Worm (Caenorhabditis elegans): ENCODE measurements around the gene F40F11.3.

Gene F40F11.3

ce11 chrIV:11570200-11570599, 23.6 kb downstream of the F40F11.3 start, which contains the start of gene srgp-1:
TSS of gene srgp-1 (plus strand) at chrIV:11570500.
- no peak for TF ChIP-seq sea-1 (GFP tag; conservative IDR thresholded peaks at IDR 0.05)
- TF ChIP-seq hmg-4 (GFP tag; optimal IDR thresholded peaks at IDR 0.05), result no peak
- TF ChIP-seq F13C5.2 (tag; optimal IDR thresholded peaks at IDR 0.05), result no peak
- TF ChIP-seq pes-1 (GFP tag; IDR thresholded peaks at IDR 0.05), result no peak
- TF ChIP-seq tra-4 (tag; optimal IDR thresholded peaks at IDR 0.05), result no peak
- no peak for TF ChIP-seq hmbx-1 (tag; optimal IDR thresholded peaks at IDR 0.05)
- no peak for TF ChIP-seq scrt-1 (GFP tag; IDR thresholded peaks at IDR 0.05)
- no peak for TF ChIP-seq hnd-1 (tag; optimal IDR thresholded peaks at IDR 0.05)
- TF ChIP-seq ama-1 (optimal IDR thresholded peaks at IDR 0.05), result no peak
- no peak for TF ChIP-seq ceh-13 (GFP tag; optimal IDR thresholded peaks at IDR 0.05)
- TF ChIP-seq aly-1 (tag; optimal IDR thresholded peaks at IDR 0.05), result no peak
- TF ChIP-seq ets-7 (tag; optimal IDR thresholded peaks at IDR 0.05), result no peak
- no peak for TF ChIP-seq tbx-11 (GFP tag; IDR thresholded peaks at IDR 0.05)

ce11 chrIV:11569795-11570194, 24.0 kb downstream of the F40F11.3 start:
- TF ChIP-seq tbx-11 (GFP tag; IDR thresholded peaks at IDR 0.05) (no peak), pes-1 (GFP tag; IDR thresholded peaks at IDR 0.05) (no peak), tra-4 (tag; optimal IDR thresholded peaks at IDR 0.05) (no peak), hmbx-1 (tag; optimal IDR thresholded peaks at IDR 0.05) (no peak), B0310.2 (tag; optimal IDR thresholded peaks at IDR 0.05) (no peak), scrt-1 (GFP tag; IDR thresholded peaks at IDR 0.05) (no peak), hmg-4 (GFP tag; optimal IDR thresholded peaks at IDR 0.05) (no peak), ceh-13 (GFP tag; optimal IDR thresholded peaks at IDR 0.05) (no peak), aly-1 (tag; optimal IDR thresholded peaks at IDR 0.05) (no peak), sea-1 (GFP tag; conservative IDR thresholded peaks at IDR 0.05) (no peak), tbx-37 (GFP tag; conservative IDR thresholded peaks at IDR 0.05) (no peak), ama-1 (optimal IDR thresholded peaks at IDR 0.05) (no peak), flt-1 (GFP tag; IDR thresholded peaks at IDR 0.05) (no peak), F13C5.2 (tag; optimal IDR thresholded peaks at IDR 0.05) (no peak), ets-7 (tag; optimal IDR thresholded peaks at IDR 0.05) (no peak)

ce11 chrIV:11568249-11568940, 25.4 kb downstream of the F40F11.3 start:
- no peak for TF ChIP-seq pes-1 (GFP tag; IDR thresholded peaks at IDR 0.05)
- no peak for TF ChIP-seq scrt-1 (GFP tag; IDR thresholded peaks at IDR 0.05)
- no peak for TF ChIP-seq sea-1 (GFP tag; conservative IDR thresholded peaks at IDR 0.05)
- TF ChIP-seq ets-7 (tag; optimal IDR thresholded peaks at IDR 0.05), result no peak
- no peak for TF ChIP-seq hmg-4 (GFP tag; optimal IDR thresholded peaks at IDR 0.05)
- TF ChIP-seq tbx-11 (GFP tag; IDR thresholded peaks at IDR 0.05), result no peak
- no peak for TF ChIP-seq ama-1 (optimal IDR thresholded peaks at IDR 0.05)
- no peak for TF ChIP-seq hnd-1 (tag; optimal IDR thresholded peaks at IDR 0.05)
- no peak for TF ChIP-seq ceh-36 (tag; optimal IDR thresholded peaks at IDR 0.05)
- TF ChIP-seq ceh-13 (GFP tag; optimal IDR thresholded peaks at IDR 0.05), result no peak
- TF ChIP-seq tbx-37 (GFP tag; conservative IDR thresholded peaks at IDR 0.05), result no peak
- no peak for TF ChIP-seq tra-4 (tag; optimal IDR thresholded peaks at IDR 0.05)
- no peak for TF ChIP-seq B0310.2 (tag; optimal IDR thresholded peaks at IDR 0.05)

ce11 chrIV:11566146-11566545, 27.7 kb downstream of the F40F11.3 start, which contains the start of gene sec-24.1:
TSS of gene sec-24.1 (minus strand) at chrIV:11566194.
- TF ChIP-seq ama-1 (optimal IDR thresholded peaks at IDR 0.05), result no peak
- 0 out of 2 replicates have a peak, but pooled peaks have one; percentile 44 for TF ChIP-seq pes-1 (GFP tag; IDR thresholded peaks at IDR 0.05)
- no peak for TF ChIP-seq hmbx-1 (tag; optimal IDR thresholded peaks at IDR 0.05)
- TF ChIP-seq hmg-4 (GFP tag; optimal IDR thresholded peaks at IDR 0.05), result no peak
- TF ChIP-seq F13C5.2 (tag; optimal IDR thresholded peaks at IDR 0.05), result peak; percentile 47
- TF ChIP-seq ceh-13 (GFP tag; optimal IDR thresholded peaks at IDR 0.05), result no peak
- no peak for TF ChIP-seq tra-4 (tag; optimal IDR thresholded peaks at IDR 0.05)
- TF ChIP-seq tbx-11 (GFP tag; IDR thresholded peaks at IDR 0.05), result no peak
- TF ChIP-seq flt-1 (GFP tag; IDR thresholded peaks at IDR 0.05), result no peak
- no peak for TF ChIP-seq hnd-1 (tag; optimal IDR thresholded peaks at IDR 0.05)
- TF ChIP-seq ceh-36 (tag; optimal IDR thresholded peaks at IDR 0.05), result no peak

- TF ChIP-seq ceh-36 (tag; optimal IDR thresholded peaks at IDR 0.05) (no peak), aly-1 (tag; optimal IDR thresholded peaks at IDR 0.05) (peak; percentile 33)
Measured at ce11 chrIV:11565022-11565421, 28.8 kb downstream of the F40F11.3 start.

ce11 chrIV:11563090-11563489, 30.7 kb downstream of the F40F11.3 start:
- TF ChIP-seq F13C5.2 (tag; optimal IDR thresholded peaks at IDR 0.05) (no peak), ceh-13 (GFP tag; optimal IDR thresholded peaks at IDR 0.05) (no peak), flt-1 (GFP tag; IDR thresholded peaks at IDR 0.05) (no peak), ama-1 (optimal IDR thresholded peaks at IDR 0.05) (no peak), hnd-1 (tag; optimal IDR thresholded peaks at IDR 0.05) (no peak), tra-4 (tag; optimal IDR thresholded peaks at IDR 0.05) (no peak), B0310.2 (tag; optimal IDR thresholded peaks at IDR 0.05) (no peak), ceh-36 (tag; optimal IDR thresholded peaks at IDR 0.05) (no peak), aly-1 (tag; optimal IDR thresholded peaks at IDR 0.05) (no peak)

- TF ChIP-seq flt-1 (GFP tag; IDR thresholded peaks at IDR 0.05) (no peak), tbx-11 (GFP tag; IDR thresholded peaks at IDR 0.05) (no peak), sea-1 (GFP tag; conservative IDR thresholded peaks at IDR 0.05) (no peak), aly-1 (tag; optimal IDR thresholded peaks at IDR 0.05) (no peak), hnd-1 (tag; optimal IDR thresholded peaks at IDR 0.05) (no peak), F13C5.2 (tag; optimal IDR thresholded peaks at IDR 0.05) (no peak), ceh-36 (tag; optimal IDR thresholded peaks at IDR 0.05) (no peak)
Measured at ce11 chrIV:11561677-11562076, 32.1 kb downstream of the F40F11.3 start, which contains the start of gene F12F6.7. TSS of gene F12F6.7 (minus strand) at chrIV:11561833.

ce11 chrIV:11551813-11552212, 42.0 kb downstream of the F40F11.3 start, which contains the start of gene col-128:
TSS of gene col-128 (minus strand) at chrIV:11551960.
- TF ChIP-seq sea-1 (GFP tag; conservative IDR thresholded peaks at IDR 0.05), result no peak
